Fruit fly (Drosophila melanogaster): ENCODE results near the gene Tom40.

The Tom40 gene

DNA sequence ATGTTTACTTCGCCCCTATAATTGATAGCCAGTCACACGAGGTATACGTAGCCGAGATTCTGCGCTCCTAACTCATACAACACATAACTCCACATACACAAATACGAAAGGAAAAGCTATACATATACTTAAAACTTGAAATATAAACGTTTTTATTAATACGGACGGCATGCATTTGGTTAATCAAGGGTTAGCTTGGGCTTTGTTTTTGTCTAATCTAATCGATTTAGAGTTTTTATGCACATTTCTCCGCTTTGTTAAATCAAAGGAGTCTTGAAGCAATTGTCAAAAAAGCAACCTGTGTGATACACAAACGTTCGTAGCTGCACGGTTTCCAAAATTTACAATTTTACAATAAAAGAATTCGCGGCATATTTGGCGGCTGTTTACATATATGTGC is at the start of gene Tom40:
TSS of gene Tom40 (plus strand) at position 301 of the 400 bp plus-strand sequence.
- no peak for TF ChIP-seq CG17801 (GFP tag; optimal IDR thresholded peaks at IDR 0.05; ENCODE audit: partially characterized antibody)

DNA sequence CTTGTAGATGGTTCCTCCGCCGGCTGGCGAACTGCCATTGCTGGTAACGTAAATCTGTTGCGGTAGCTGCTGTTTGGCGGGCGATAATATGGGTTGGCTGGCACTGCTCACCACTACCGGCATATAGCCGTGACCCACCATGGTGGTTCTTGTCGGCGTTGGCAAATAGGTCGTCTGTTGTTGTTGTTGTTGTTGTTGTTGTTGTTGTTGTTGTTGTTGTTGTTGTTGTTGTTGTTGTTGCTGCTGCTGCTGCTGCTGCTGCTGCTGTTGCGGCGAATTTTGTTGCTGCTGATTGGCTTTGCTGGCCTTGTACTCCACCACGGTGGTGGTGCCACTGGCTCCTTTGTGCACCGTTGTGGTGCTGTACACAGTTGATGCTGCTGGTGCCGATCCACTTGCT is 47.8 kb upstream of the Tom40 start:
- TF ChIP-seq CG17801 (GFP tag; optimal IDR thresholded peaks at IDR 0.05; ENCODE audit: partially characterized antibody) = no peak

DNA sequence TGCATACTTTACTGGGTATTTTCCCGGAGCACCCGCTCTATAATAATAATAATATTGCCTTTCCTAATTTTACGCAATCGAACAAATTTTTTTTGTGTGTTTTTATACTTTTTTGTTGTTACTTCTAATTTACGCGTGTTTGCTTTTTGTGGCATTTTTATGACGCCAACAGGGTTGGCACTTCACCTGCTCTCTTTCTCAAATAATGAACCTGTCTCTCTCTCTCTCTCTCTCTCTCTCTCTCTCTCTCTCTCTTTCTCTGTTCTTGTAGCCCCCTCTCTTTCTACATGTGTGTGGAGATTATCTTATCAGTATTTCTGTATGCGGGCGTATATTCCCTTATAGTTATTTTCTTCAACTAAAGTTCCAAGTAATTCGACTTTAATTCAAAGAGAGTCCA is 46.0 kb upstream of the Tom40 start:
- TF ChIP-seq CG17801 (GFP tag; optimal IDR thresholded peaks at IDR 0.05; ENCODE audit: partially characterized antibody) = peak; percentile 48

- TF ChIP-seq CG17801 (GFP tag; optimal IDR thresholded peaks at IDR 0.05; ENCODE audit: partially characterized antibody) = no peak
Observed at dm6 chrX:7691221-7691914, 45.3 kb upstream of the Tom40 start.

dm6 chrX:7691947-7692739 is 44.5 kb upstream of the Tom40 start:
- peak; percentile 98 for TF ChIP-seq CG17801 (GFP tag; optimal IDR thresholded peaks at IDR 0.05; ENCODE audit: partially characterized antibody)

dm6 chrX:7692740-7693064 is 44.0 kb upstream of the Tom40 start:
- TF ChIP-seq CG17801 (GFP tag; optimal IDR thresholded peaks at IDR 0.05; ENCODE audit: partially characterized antibody) = peak; percentile 62

DNA sequence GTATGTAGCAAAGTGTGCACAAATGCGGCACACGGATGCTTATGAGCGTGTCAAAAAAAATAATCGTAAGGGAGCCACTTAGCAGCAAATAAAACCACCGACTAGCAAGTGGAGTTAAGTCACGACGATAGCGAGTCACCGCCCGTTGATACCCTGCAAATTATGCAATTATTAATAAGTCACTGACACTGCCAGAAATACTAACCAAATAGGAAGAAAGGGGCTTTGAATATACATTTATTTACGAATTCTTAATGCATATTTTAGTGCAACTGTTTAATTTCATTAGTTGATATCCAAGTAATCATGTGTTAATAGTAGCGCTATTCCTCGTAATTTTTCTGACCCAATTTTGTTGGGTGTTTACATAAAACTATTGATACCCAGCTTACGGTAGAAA is 43.3 kb upstream of the Tom40 start:
- no peak for TF ChIP-seq CG17801 (GFP tag; optimal IDR thresholded peaks at IDR 0.05; ENCODE audit: partially characterized antibody)

dm6 chrX:7694207-7694606 is 42.5 kb upstream of the Tom40 start:
- peak; percentile 26 for TF ChIP-seq CG17801 (GFP tag; optimal IDR thresholded peaks at IDR 0.05; ENCODE audit: partially characterized antibody)

dm6 chrX:7694868-7695267 is 41.8 kb upstream of the Tom40 start:
- peak; percentile 45 for TF ChIP-seq CG17801 (GFP tag; optimal IDR thresholded peaks at IDR 0.05; ENCODE audit: partially characterized antibody)

dm6 chrX:7695391-7696053 is 41.2 kb upstream of the Tom40 start:
- peak; percentile 30 for TF ChIP-seq CG17801 (GFP tag; optimal IDR thresholded peaks at IDR 0.05; ENCODE audit: partially characterized antibody)

DNA sequence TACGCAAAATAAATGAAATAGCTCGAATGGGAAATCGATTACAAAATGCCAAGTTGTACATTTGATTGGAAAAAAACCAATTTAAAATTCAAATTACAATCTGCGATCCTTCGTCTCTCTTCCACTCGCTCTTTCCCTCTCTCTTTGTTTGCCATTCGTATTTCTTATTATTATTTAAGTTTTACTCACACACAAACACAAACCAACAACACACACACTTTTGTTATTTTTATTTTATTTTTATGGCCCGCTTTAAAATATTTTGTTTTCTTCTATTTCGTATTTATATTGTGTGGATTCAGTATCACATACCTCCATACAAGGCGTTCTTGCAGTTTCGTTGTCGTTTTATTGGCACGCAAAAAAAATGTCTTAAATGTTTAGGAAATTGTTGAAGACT is 40.5 kb upstream of the Tom40 start:
- no peak for TF ChIP-seq CG17801 (GFP tag; optimal IDR thresholded peaks at IDR 0.05; ENCODE audit: partially characterized antibody)

DNA sequence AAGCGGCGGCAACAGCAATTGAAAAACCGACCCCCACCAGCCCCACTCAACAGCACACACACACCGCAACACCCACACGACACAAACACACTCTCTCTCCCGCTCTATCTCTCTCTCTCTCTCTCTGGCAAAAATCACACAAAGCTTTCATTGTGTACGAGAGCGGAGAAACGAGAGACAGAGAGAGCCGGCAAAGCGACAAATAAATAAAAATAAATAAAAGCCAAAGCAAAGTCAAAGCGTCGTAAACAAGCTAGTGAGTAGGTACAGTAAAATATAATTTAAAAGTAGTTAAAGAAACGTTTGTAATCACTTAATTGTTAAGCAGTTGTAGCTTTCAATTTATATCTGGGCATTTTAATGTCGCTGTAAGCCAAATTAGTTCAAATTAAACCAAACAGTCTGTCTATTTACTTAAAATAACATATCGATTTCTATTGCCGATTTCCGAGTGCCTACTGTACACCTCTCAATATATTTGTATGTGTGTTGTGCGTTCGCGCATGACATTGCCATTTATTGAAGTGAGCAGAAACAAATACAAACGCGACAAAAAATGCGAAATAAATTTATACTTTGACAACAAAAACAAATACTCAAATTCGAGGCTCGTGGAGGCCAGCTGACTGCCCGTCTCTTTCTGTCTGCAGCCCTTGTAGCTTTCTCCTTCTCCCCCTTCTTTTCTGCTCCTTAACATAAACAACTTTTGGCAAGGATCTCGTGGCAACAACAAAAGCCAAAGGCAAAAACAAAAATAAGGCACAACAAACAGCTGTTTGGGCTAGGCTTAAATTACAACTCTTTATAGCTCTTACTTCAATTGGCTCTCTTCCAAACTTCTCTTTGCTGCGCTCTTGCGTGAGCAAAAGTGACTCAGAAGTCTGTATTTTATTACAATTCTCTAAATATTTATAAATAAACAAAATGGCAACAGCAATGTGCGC is 39.7 kb upstream of the Tom40 start:
- TF ChIP-seq CG17801 (GFP tag; optimal IDR thresholded peaks at IDR 0.05; ENCODE audit: partially characterized antibody) = peak; percentile 99

- peak; percentile 99 for TF ChIP-seq CG17801 (GFP tag; optimal IDR thresholded peaks at IDR 0.05; ENCODE audit: partially characterized antibody)
Observed at dm6 chrX:7698000-7698896, 38.4 kb upstream of the Tom40 start.
